Worm (Caenorhabditis elegans) whole organism, L4 larva: Measurements from ENCODE around the gene lys-8.

Experiments used
- F49E8.2 ChIP-seq: sonication (generic microtip); optimal IDR thresholded peaks from 2 replicates; lab custom pipeline; 2016; ENCODE audit warnings: missing compliant biosample characterization, mild to moderate bottlenecking, missing genetic modification characterization, borderline replicate concordance
- R02D3.7 ChIP-seq: fragments of 150-350 bp; sonication (generic microtip); optimal IDR thresholded peaks from 3 replicates; lab custom pipeline; 2014; ENCODE audit warnings: missing biosample characterization, missing genetic modification characterization
- Y75B8A.6 ChIP-seq: fragments of 200-800 bp; sonication (Bioruptor generic); IDR thresholded peaks from 2 replicates; pipeline ENCODE4 v1.3.6; 2022; ENCODE audit warnings: missing genetic modification reagents, missing genetic modification characterization, missing compliant biosample characterization
- ceh-82 ChIP-seq: sonication (generic microtip); optimal IDR thresholded peaks from 2 replicates; lab custom pipeline; 2017; ENCODE audit warnings: missing biosample characterization, missing genetic modification characterization
- ces-1 ChIP-seq: fragments of 150-350 bp; sonication (generic microtip); optimal IDR thresholded peaks from 4 replicates; lab custom pipeline; 2014; ENCODE audit warnings: missing biosample characterization, missing genetic modification reagents, missing genetic modification characterization
- fkh-10 ChIP-seq: fragments of 150-350 bp; optimal IDR thresholded peaks from 2 replicates; lab custom pipeline; 2014; ENCODE audit warnings: missing biosample characterization, missing genetic modification reagents, missing genetic modification characterization
- jun-1 ChIP-seq: fragments of 150-350 bp; optimal IDR thresholded peaks from 2 replicates; lab custom pipeline; 2014; ENCODE audit warnings: missing biosample characterization, missing genetic modification reagents, missing genetic modification characterization
- nhr-237 ChIP-seq: sonication (generic microtip); optimal IDR thresholded peaks from 2 replicates; lab custom pipeline; 2017; ENCODE audit warnings: missing biosample characterization, missing genetic modification characterization
- nhr-28 ChIP-seq: fragments of 150-350 bp; optimal IDR thresholded peaks from 2 replicates; lab custom pipeline; 2014; ENCODE audit warnings: missing biosample characterization, missing genetic modification characterization
- snpc-1.2 ChIP-seq: fragments of 200-800 bp; sonication (Bioruptor generic); IDR thresholded peaks from 2 replicates; pipeline ENCODE4 v1.3.6; 2022; ENCODE audit warnings: missing genetic modification reagents, missing genetic modification characterization, missing compliant biosample characterization
- unc-130 ChIP-seq: sonication (generic microtip); optimal IDR thresholded peaks from 2 replicates; lab custom pipeline; 2016; ENCODE audit warnings: missing genetic modification reagents, missing genetic modification characterization, missing compliant biosample characterization
- unc-62 ChIP-seq, 3 experiments: fragments of 150-350 bp in 1 of 3; sonication (generic microtip); optimal IDR thresholded peaks in 2 of 3; peaks in 1 of 3; 1 replicate in 1 of 3; 2 replicates in 2 of 3; lab custom pipeline; 2014 to 2017; ENCODE audit warnings: missing biosample characterization in 3 of 3, missing genetic modification characterization in 3 of 3, missing genetic modification reagents in 3 of 3, missing genotype in 1 of 3

ce11 chrII:5561392-5561791, 24.6 kb upstream of the lys-8 start, which contains the start of gene C17C3.3:
- no peak for TF ChIP-seq unc-62 (GFP tag; optimal IDR thresholded peaks at IDR 0.05 in 1 of 2; lab: Kevin White, UChicago)
- TF ChIP-seq unc-62 (tag; optimal IDR thresholded peaks at IDR 0.05; lab: Kevin White, UChicago), result no peak
- no peak for TF ChIP-seq ceh-82
- TF ChIP-seq snpc-1.2 (GFP tag; lab: Robert Waterston, UW), result no peak
- TF ChIP-seq Y75B8A.6 (GFP tag; lab: Robert Waterston, UW), result no peak
- no peak for TF ChIP-seq nhr-237 (tag; lab: Kevin White, UChicago)
- TF ChIP-seq ces-1 (GFP tag; lab: Kevin White, UChicago), result no peak
- TF ChIP-seq unc-130 (GFP tag; lab: Kevin White, UChicago), result no peak
- no peak for TF ChIP-seq jun-1 (tag; lab: Kevin White, UChicago)
- TF ChIP-seq R02D3.7, result no peak
- TF ChIP-seq nhr-28, result peak; percentile 28
- no peak for TF ChIP-seq F49E8.2 (tag; lab: Kevin White, UChicago)
- TF ChIP-seq fkh-10, result no peak
